Worm (Caenorhabditis elegans) whole organism, L2 larva: ENCODE measurements around the gene C01G12.7.

ENCODE experiments used
- ama-1 ChIP-seq: fragments of 150-350 bp; optimal IDR thresholded peaks from 2 replicates; lab custom pipeline; 2018; ENCODE audit warnings: inconsistent platforms
- blmp-1 ChIP-seq: sonication (generic microtip); optimal IDR thresholded peaks from 2 replicates; lab custom pipeline; 2017; ENCODE audit warnings: missing genetic modification characterization, mild to moderate bottlenecking, missing compliant biosample characterization, antibody characterized with exemption, moderate library complexity; ENCODE audit not compliant: insufficient read depth
- ceh-16 ChIP-seq: fragments of 150-350 bp; optimal IDR thresholded peaks from 2 replicates; lab custom pipeline; 2014; ENCODE audit warnings: missing biosample characterization, missing genetic modification characterization
- ceh-82 ChIP-seq: fragments of 150-350 bp; optimal IDR thresholded peaks from 2 replicates; lab custom pipeline; 2014; ENCODE audit warnings: missing biosample characterization, missing genetic modification characterization
- dmd-4 ChIP-seq: sonication (generic microtip); optimal IDR thresholded peaks from 2 replicates; lab custom pipeline; 2017; ENCODE audit warnings: missing biosample characterization, missing genetic modification characterization
- elt-1 ChIP-seq: fragments of 150-350 bp; optimal IDR thresholded peaks from 2 replicates; lab custom pipeline; 2014; ENCODE audit warnings: missing biosample characterization, missing genetic modification characterization
- lin-13 ChIP-seq: fragments of 150-350 bp; optimal IDR thresholded peaks from 2 replicates; lab custom pipeline; 2014; ENCODE audit warnings: missing biosample characterization, missing genetic modification reagents, missing genetic modification characterization
- nhr-11 ChIP-seq: fragments of 150-350 bp; optimal IDR thresholded peaks from 2 replicates; lab custom pipeline; 2014; ENCODE audit warnings: missing biosample characterization, missing genetic modification characterization
- nhr-237 ChIP-seq: fragments of 150-350 bp; optimal IDR thresholded peaks from 2 replicates; lab custom pipeline; 2014; ENCODE audit warnings: missing biosample characterization, missing genetic modification characterization
- nhr-6 ChIP-seq: fragments of 150-350 bp; optimal IDR thresholded peaks from 2 replicates; lab custom pipeline; 2014; ENCODE audit warnings: missing biosample characterization, missing genetic modification characterization
- sma-9 ChIP-seq, 2 experiments: fragments of 150-350 bp in 1 of 2; sonication (generic microtip) in 1 of 2; optimal IDR thresholded peaks; 2 replicates each; lab custom pipeline; 2014 to 2016; ENCODE audit warnings: missing genetic modification characterization in 2 of 2, mild to moderate bottlenecking in 1 of 2, missing biosample characterization in 1 of 2, missing compliant biosample characterization in 1 of 2, missing genetic modification reagents in 1 of 2, moderate library complexity in 1 of 2
- unc-39 ChIP-seq: fragments of 150-350 bp; optimal IDR thresholded peaks from 2 replicates; lab custom pipeline; 2014; ENCODE audit warnings: missing biosample characterization, missing genetic modification characterization

- TF ChIP-seq unc-39 (tag; lab: Kevin White, UChicago) (no peak), ceh-82 (tag; lab: Kevin White, UChicago) (no peak), dmd-4 (tag; lab: Kevin White, UChicago) (no peak), elt-1 (tag; lab: Kevin White, UChicago) (no peak), lin-13 (GFP tag; lab: Kevin White, UChicago) (no peak), ama-1 (no peak), ceh-16 (tag; lab: Kevin White, UChicago) (no peak), nhr-237 (tag; lab: Kevin White, UChicago) (no peak), nhr-11 (tag; lab: Kevin White, UChicago) (no peak), sma-9 (GFP tag; optimal IDR thresholded peaks at IDR 0.05; lab: Kevin White, UChicago) (no peak), sma-9 (tag; optimal IDR thresholded peaks at IDR 0.05; lab: Kevin White, UChicago) (no peak), blmp-1 (tag; lab: Kevin White, UChicago) (no peak), nhr-6 (tag; lab: Kevin White, UChicago) (no peak)
Measured at ce11 chrII:14555019-14555418, 36.7 kb downstream of the C01G12.7 start.
